In the genomic region with DNA sequence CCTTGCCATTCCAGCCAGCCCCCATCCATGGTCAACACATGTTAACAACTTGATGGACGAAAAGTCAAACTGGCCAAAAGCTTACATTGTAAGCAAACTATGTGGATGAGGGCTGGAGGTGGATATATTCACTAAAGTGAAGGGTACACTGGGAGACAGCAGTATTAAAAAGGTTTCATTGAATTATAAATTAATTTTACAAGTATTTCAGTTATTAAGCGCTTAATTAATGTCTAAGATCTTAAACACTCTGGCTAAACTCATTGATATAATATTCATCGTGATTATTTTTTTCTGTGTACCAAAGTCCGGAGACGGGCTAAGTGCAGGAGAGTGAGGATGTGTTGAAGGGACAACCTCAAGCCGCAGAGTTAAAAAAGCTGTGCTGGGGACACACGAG, we compare ENCODE assay signal across 3 fruit fly cellular contexts.
TF ChIP-seq lines count a peak whose summit lies in the region.

No protein-coding gene starts in this region.

TF ChIP-seq in whole organism, embryonic, 481 proteins besides CTCF, POLR2A, EP300 and RAD21 (continued from another document):
- TF ChIP-seq CG31365 (tag; optimal IDR thresholded peaks at IDR 0.05; lab: Kevin White, UChicago), result no peak
- TF ChIP-seq gsb-n (tag; optimal IDR thresholded peaks at IDR 0.05; lab: Kevin White, UChicago), result no peak
- 0 out of 2 replicates have a peak, but pooled peaks have one; percentile 20 for TF ChIP-seq CG31441 (GFP tag; IDR thresholded peaks at IDR 0.05; lab: Robert Waterston, UW)
- TF ChIP-seq bsh (GFP tag; optimal IDR thresholded peaks at IDR 0.05; lab: Kevin White, UChicago), result peak in 1 of 2 experiments; percentile 21
- no peak for TF ChIP-seq NFAT (GFP tag; IDR thresholded peaks at IDR 0.05; lab: Robert Waterston, UW)
- no peak for TF ChIP-seq NK7.1 (GFP tag; optimal IDR thresholded peaks at IDR 0.05; lab: Kevin White, UChicago)
- no peak for TF ChIP-seq CG14014 (GFP tag; IDR thresholded peaks at IDR 0.05; lab: Robert Waterston, UW)
- no peak for TF ChIP-seq pan (optimal IDR thresholded peaks at IDR 0.05; lab: Kevin White, UChicago)
- TF ChIP-seq pan (GFP tag; optimal IDR thresholded peaks at IDR 0.05 in 1 of 2, IDR thresholded peaks at IDR 0.05 in 1 of 2), result no peak
- peak; percentile 25 for TF ChIP-seq CG11504 (tag; optimal IDR thresholded peaks at IDR 0.05; lab: Kevin White, UChicago)
- no peak for TF ChIP-seq CG10147 (GFP tag; optimal IDR thresholded peaks at IDR 0.05; lab: Kevin White, UChicago)
- peak; percentile 2 for TF ChIP-seq CG10979 (tag; optimal IDR thresholded peaks at IDR 0.05; lab: Kevin White, UChicago)
- TF ChIP-seq run (tag; optimal IDR thresholded peaks at IDR 0.05; lab: Kevin White, UChicago), result no peak
- no peak for TF ChIP-seq CG6813 (GFP tag; optimal IDR thresholded peaks at IDR 0.05; lab: Kevin White, UChicago)
- TF ChIP-seq CG12391 (tag; optimal IDR thresholded peaks at IDR 0.05; lab: Kevin White, UChicago), result peak; percentile 14
- TF ChIP-seq nom (GFP tag; optimal IDR thresholded peaks at IDR 0.05; lab: Kevin White, UChicago), result peak; percentile 25
- TF ChIP-seq phol (tag; optimal IDR thresholded peaks at IDR 0.05; lab: Kevin White, UChicago), result peak; percentile 8
- TF ChIP-seq CG2712 (tag; optimal IDR thresholded peaks at IDR 0.05; lab: Kevin White, UChicago), result peak; percentile 40
- no peak for TF ChIP-seq CG17385 (GFP tag; optimal IDR thresholded peaks at IDR 0.05; lab: Kevin White, UChicago)
- no peak for TF ChIP-seq dysf (GFP tag; IDR thresholded peaks at IDR 0.05; lab: Robert Waterston, UW)
- peak; percentile 7 for TF ChIP-seq Sox102F (GFP tag; optimal IDR thresholded peaks at IDR 0.05; lab: Kevin White, UChicago)
- TF ChIP-seq gem (tag; optimal IDR thresholded peaks at IDR 0.05; lab: Kevin White, UChicago), result peak; percentile 22
- no peak for TF ChIP-seq Abd-B (GFP tag; optimal IDR thresholded peaks at IDR 0.05; lab: Kevin White, UChicago)
- TF ChIP-seq Bteb2 (GFP tag; optimal IDR thresholded peaks at IDR 0.05; lab: Kevin White, UChicago), result no peak
- peak; percentile 1 for TF ChIP-seq dmrt11E (tag; optimal IDR thresholded peaks at IDR 0.05; lab: Kevin White, UChicago)
- no peak for TF ChIP-seq Dll (GFP tag; IDR thresholded peaks at IDR 0.05; lab: Robert Waterston, UW; ENCODE audit: partially characterized antibody)
- TF ChIP-seq CG4404 (GFP tag; IDR thresholded peaks at IDR 0.05; lab: Robert Waterston, UW), result peak; percentile 19; the same call in 1 of the 2 replicates
- no peak for TF ChIP-seq CG15601 (tag; optimal IDR thresholded peaks at IDR 0.05; lab: Kevin White, UChicago)

TF ChIP-seq in whole organism, prepupa, 60 proteins besides CTCF, POLR2A, EP300 and RAD21 (continued from another document):
- TF ChIP-seq net (GFP tag; optimal IDR thresholded peaks at IDR 0.05; lab: Kevin White, UChicago) (peak; percentile 50), Lpt (GFP tag; optimal IDR thresholded peaks at IDR 0.05; lab: Kevin White, UChicago) (peak; percentile 2), lz (GFP tag; optimal IDR thresholded peaks at IDR 0.05; lab: Kevin White, UChicago) (peak; percentile 53), CG6854 (GFP tag; optimal IDR thresholded peaks at IDR 0.05; lab: Kevin White, UChicago) (no peak), CG6163 (GFP tag; IDR thresholded peaks at IDR 0.05; lab: Robert Waterston, UW) (peak; percentile 83), CG15336 (GFP tag; IDR thresholded peaks at IDR 0.05; lab: Robert Waterston, UW) (peak; percentile 55; the same call in 1 of the 2 replicates), Smox (GFP tag; optimal IDR thresholded peaks at IDR 0.05; lab: Kevin White, UChicago) (peak; percentile 63), CG11902 (GFP tag; optimal IDR thresholded peaks at IDR 0.05; lab: Kevin White, UChicago) (peak; percentile 61), fd85E (GFP tag; optimal IDR thresholded peaks at IDR 0.05; lab: Kevin White, UChicago) (no peak), achi (GFP tag; optimal IDR thresholded peaks at IDR 0.05; lab: Kevin White, UChicago) (peak; percentile 74), svp (GFP tag; lab: Kevin White, UChicago) (peak; percentile 87), CG6808 (GFP tag; optimal IDR thresholded peaks at IDR 0.05; lab: Kevin White, UChicago) (peak; percentile 73), ss (GFP tag; optimal IDR thresholded peaks at IDR 0.05; lab: Kevin White, UChicago) (peak; percentile 46 to 79), acj6 (GFP tag; optimal IDR thresholded peaks at IDR 0.05; lab: Kevin White, UChicago) (peak; percentile 76), pdm3 (GFP tag; optimal IDR thresholded peaks at IDR 0.05; lab: Kevin White, UChicago) (peak; percentile 84), CG9139 (GFP tag; optimal IDR thresholded peaks at IDR 0.05; lab: Kevin White, UChicago) (peak; percentile 61), Eip78C (GFP tag; lab: Kevin White, UChicago) (peak; percentile 95), salr (GFP tag; optimal IDR thresholded peaks at IDR 0.05; lab: Kevin White, UChicago) (peak; percentile 31 to 62), fd59A (GFP tag; optimal IDR thresholded peaks at IDR 0.05; lab: Kevin White, UChicago) (peak; percentile 78), CG1621 (tag; optimal IDR thresholded peaks at IDR 0.05; lab: Kevin White, UChicago) (peak; percentile 64), CG11762 (GFP tag; optimal IDR thresholded peaks at IDR 0.05; lab: Kevin White, UChicago; ENCODE audit: insufficient read depth) (peak; percentile 53), Hr38 (GFP tag; optimal IDR thresholded peaks at IDR 0.05; lab: Kevin White, UChicago) (no peak), CG3032 (tag; optimal IDR thresholded peaks at IDR 0.05; lab: Kevin White, UChicago) (peak; percentile 79), CG10631 (GFP tag; optimal IDR thresholded peaks at IDR 0.05; lab: Kevin White, UChicago) (peak; percentile 67), CG10669 (GFP tag; optimal IDR thresholded peaks at IDR 0.05; lab: Kevin White, UChicago) (peak; percentile 82), CG11294 (GFP tag; IDR thresholded peaks at IDR 0.05; lab: Robert Waterston, UW) (no peak), Eip75B (GFP tag; optimal IDR thresholded peaks at IDR 0.05; lab: Kevin White, UChicago) (peak; percentile 63), CG3919 (GFP tag; optimal IDR thresholded peaks at IDR 0.05; lab: Kevin White, UChicago) (peak; percentile 78), CG16779 (tag; optimal IDR thresholded peaks at IDR 0.05; lab: Kevin White, UChicago) (no peak), vri (GFP tag; optimal IDR thresholded peaks at IDR 0.05; lab: Kevin White, UChicago) (peak; percentile 54), esn (GFP tag; optimal IDR thresholded peaks at IDR 0.05; lab: Kevin White, UChicago) (peak; percentile 74), OdsH (GFP tag; optimal IDR thresholded peaks at IDR 0.05; lab: Kevin White, UChicago) (peak; percentile 77), dsx (GFP tag; optimal IDR thresholded peaks at IDR 0.05; lab: Kevin White, UChicago; ENCODE audit: poor library complexity, severe bottlenecking) (peak; percentile 98), Sox15 (GFP tag; optimal IDR thresholded peaks at IDR 0.05; lab: Kevin White, UChicago) (peak; percentile 34), Gug (GFP tag; IDR thresholded peaks at IDR 0.05; lab: Robert Waterston, UW) (peak; percentile 60), CG6276 (GFP tag; optimal IDR thresholded peaks at IDR 0.05; lab: Kevin White, UChicago) (no peak), Hr39 (GFP tag; optimal IDR thresholded peaks at IDR 0.05; lab: Kevin White, UChicago) (peak; percentile 66), CG34406 (GFP tag; optimal IDR thresholded peaks at IDR 0.05; lab: Kevin White, UChicago) (peak; percentile 75)

TF ChIP-seq in whole organism, wandering third instar larva, 38 proteins besides CTCF, POLR2A, EP300 and RAD21 (continued from another document):
- TF ChIP-seq HLH106 (tag; optimal IDR thresholded peaks at IDR 0.05; lab: Kevin White, UChicago) (peak; percentile 72), br (GFP tag; optimal IDR thresholded peaks at IDR 0.05; lab: Kevin White, UChicago) (peak; percentile 45), Vsx2 (GFP tag; optimal IDR thresholded peaks at IDR 0.05; lab: Kevin White, UChicago; ENCODE audit: partially characterized antibody) (no peak), GATAd (GFP tag; optimal IDR thresholded peaks at IDR 0.05; lab: Kevin White, UChicago) (no peak), CrebA (GFP tag; optimal IDR thresholded peaks at IDR 0.05; lab: Kevin White, UChicago; ENCODE audit: borderline replicate concordance) (no peak), CG9705 (GFP tag; optimal IDR thresholded peaks at IDR 0.05; lab: Kevin White, UChicago) (no peak), tai (GFP tag; optimal IDR thresholded peaks at IDR 0.05; lab: Kevin White, UChicago) (no peak), woc (GFP tag; optimal IDR thresholded peaks at IDR 0.05; lab: Kevin White, UChicago) (peak; percentile 60), Sp1 (GFP tag; optimal IDR thresholded peaks at IDR 0.05; lab: Kevin White, UChicago) (peak; percentile 63), CG32264 (GFP tag; optimal IDR thresholded peaks at IDR 0.05; lab: Kevin White, UChicago) (peak; percentile 7)
